Worm (Caenorhabditis elegans): ENCODE data around the gene BE10.4.

DNA sequence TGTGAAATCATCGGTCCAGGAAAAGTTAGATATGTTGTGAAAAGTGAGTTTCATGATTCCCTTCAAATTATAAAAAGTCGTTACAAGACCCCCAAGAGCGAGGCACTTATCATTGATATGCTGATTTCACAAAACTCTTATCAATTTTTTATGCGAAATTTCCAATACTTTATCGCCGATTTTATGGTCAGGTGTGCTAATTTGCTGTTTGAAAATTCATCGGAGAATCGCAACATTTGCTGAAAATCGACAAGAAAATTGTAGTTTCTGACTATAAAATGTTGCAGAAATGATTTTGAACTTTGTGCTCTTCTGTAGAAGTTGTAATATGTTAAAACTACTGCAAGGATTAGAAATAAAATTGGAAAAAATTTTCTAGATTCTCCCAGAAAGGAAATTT is 18.4 kb downstream of the BE10.4 start:
- TF ChIP-seq nhr-12 (tag; optimal IDR thresholded peaks at IDR 0.05) (no peak), aly-2 (tag; optimal IDR thresholded peaks at IDR 0.05) (no peak), ztf-4 (tag; optimal IDR thresholded peaks at IDR 0.05) (no peak)

Data from whole organism, L1 larva.